Worm (Caenorhabditis elegans): ENCODE results near the gene fkh-8.

The fkh-8 gene

DNA sequence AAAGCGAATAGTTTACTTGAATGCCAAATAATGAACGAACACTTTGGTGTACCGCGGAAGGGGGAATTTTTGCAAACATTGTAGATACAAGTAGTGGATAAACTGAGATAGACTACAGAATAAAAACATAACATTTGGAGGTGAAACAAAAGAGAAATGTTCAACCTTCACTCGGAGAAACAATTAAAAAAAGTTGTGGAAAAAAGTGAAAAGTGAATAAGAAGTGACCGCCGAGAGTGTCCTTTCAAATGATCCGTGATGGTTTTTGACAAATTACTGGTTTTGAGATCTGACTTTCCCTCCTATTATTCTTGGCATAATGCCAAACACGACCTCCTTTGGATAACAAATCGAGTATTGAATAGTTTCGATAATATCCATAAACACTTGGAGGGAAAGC, 32.6 kb upstream of the fkh-8 start:
- no peak for TF ChIP-seq ama-1 (optimal IDR thresholded peaks at IDR 0.05)
- TF ChIP-seq lin-15B (tag; optimal IDR thresholded peaks at IDR 0.05) = no peak
- TF ChIP-seq nhr-76 (tag; optimal IDR thresholded peaks at IDR 0.05) = no peak
- no peak for TF ChIP-seq fos-1 (tag; optimal IDR thresholded peaks at IDR 0.05)

ce11 chrII:6222558-6222957, 31.4 kb upstream of the fkh-8 start, which contains the start of gene C30B5.6:
C30B5.6 (minus strand) TSS chrII:6222658.
- TF ChIP-seq lsy-12 (tag; optimal IDR thresholded peaks at IDR 0.05) (no peak), nhr-43 (tag; optimal IDR thresholded peaks at IDR 0.05; ENCODE audit: poor library complexity, severe bottlenecking) (no peak), unc-39 (tag; optimal IDR thresholded peaks at IDR 0.05) (no peak), ceh-9 (tag; optimal IDR thresholded peaks at IDR 0.05) (no peak), ztf-11 (tag; optimal IDR thresholded peaks at IDR 0.05) (no peak), nhr-76 (tag; optimal IDR thresholded peaks at IDR 0.05) (no peak), elt-1 (tag; optimal IDR thresholded peaks at IDR 0.05) (no peak), mdl-1 (tag; optimal IDR thresholded peaks at IDR 0.05) (no peak), elt-3 (tag; optimal IDR thresholded peaks at IDR 0.05) (no peak), ceh-82 (tag; optimal IDR thresholded peaks at IDR 0.05) (no peak), nhr-11 (tag; optimal IDR thresholded peaks at IDR 0.05) (no peak), ama-1 (optimal IDR thresholded peaks at IDR 0.05) (no peak), nhr-28 (tag; optimal IDR thresholded peaks at IDR 0.05) (no peak), tbx-2 (tag; optimal IDR thresholded peaks at IDR 0.05) (no peak), egl-27 (tag; optimal IDR thresholded peaks at IDR 0.05) (no peak), ztf-4 (tag; optimal IDR thresholded peaks at IDR 0.05) (no peak), fos-1 (tag; optimal IDR thresholded peaks at IDR 0.05) (no peak), ceh-28 (tag; optimal IDR thresholded peaks at IDR 0.05) (no peak), ceh-16 (tag; optimal IDR thresholded peaks at IDR 0.05) (no peak)

DNA sequence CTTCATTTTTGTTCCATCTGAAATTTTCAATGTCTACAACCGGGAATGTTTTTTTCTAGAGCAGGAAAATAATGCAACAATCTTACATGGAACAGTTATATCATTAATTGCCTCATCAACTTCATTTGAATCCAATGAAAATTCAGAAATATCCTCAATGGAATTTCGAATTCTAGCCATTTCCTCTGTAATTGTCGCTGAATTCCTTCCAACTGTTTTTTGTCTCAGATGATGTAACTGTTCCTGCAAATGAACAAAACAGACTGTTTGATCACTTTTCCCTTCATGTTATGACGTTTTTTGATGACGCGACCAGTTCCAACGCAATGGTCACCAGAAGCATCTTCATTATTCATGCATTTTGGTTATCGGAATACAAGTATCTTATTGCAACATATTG, 30.3 kb upstream of the fkh-8 start:
- no peak for TF ChIP-seq pqm-1 (tag; optimal IDR thresholded peaks at IDR 0.05)
- TF ChIP-seq lin-15B (tag; optimal IDR thresholded peaks at IDR 0.05) = no peak
- no peak for TF ChIP-seq ztf-11 (tag; optimal IDR thresholded peaks at IDR 0.05)
- no peak for TF ChIP-seq nhr-28 (tag; optimal IDR thresholded peaks at IDR 0.05)
- TF ChIP-seq elt-1 (tag; optimal IDR thresholded peaks at IDR 0.05) = no peak
- TF ChIP-seq ceh-82 (tag; optimal IDR thresholded peaks at IDR 0.05) = no peak
- TF ChIP-seq egl-5 (tag; optimal IDR thresholded peaks at IDR 0.05) = no peak
- TF ChIP-seq egl-27 (tag; optimal IDR thresholded peaks at IDR 0.05) = no peak
- no peak for TF ChIP-seq nhr-25 (tag; optimal IDR thresholded peaks at IDR 0.05)
- TF ChIP-seq elt-3 (tag; optimal IDR thresholded peaks at IDR 0.05) = no peak

DNA sequence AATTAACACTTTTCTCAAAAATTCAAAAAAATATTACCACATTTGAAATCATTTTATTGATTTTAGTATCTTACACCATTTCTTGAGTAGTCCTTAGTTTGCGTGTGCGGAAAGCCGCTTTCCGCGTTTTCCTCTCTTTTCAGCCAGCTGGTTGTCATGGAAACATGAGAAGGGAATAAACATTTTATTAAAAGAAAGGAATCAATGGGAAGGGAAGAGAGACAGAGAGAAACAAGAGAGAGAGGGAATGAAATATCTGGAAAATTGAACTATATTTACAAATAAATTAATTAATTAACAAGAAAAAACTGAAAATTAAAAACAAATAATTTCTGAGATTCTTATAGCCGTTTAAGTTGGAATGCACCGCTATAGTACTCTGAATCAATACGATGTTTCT, 28.2 kb upstream of the fkh-8 start, which contains the start of gene mks-2:
mks-2 (minus strand) TSS at position 101 of the 400 bp plus-strand sequence.
- TF ChIP-seq zag-1 (tag; optimal IDR thresholded peaks at IDR 0.05) (no peak), nfya-1 (tag; optimal IDR thresholded peaks at IDR 0.05; ENCODE audit: insufficient read depth) (no peak), nhr-23 (tag; optimal IDR thresholded peaks at IDR 0.05) (no peak), fkh-10 (GFP tag; optimal IDR thresholded peaks at IDR 0.05) (no peak), elt-1 (tag; optimal IDR thresholded peaks at IDR 0.05) (no peak), elt-3 (tag; optimal IDR thresholded peaks at IDR 0.05) (no peak), aly-2 (tag; optimal IDR thresholded peaks at IDR 0.05) (no peak), skn-1 (tag; optimal IDR thresholded peaks at IDR 0.05) (no peak), R02D3.7 (tag; optimal IDR thresholded peaks at IDR 0.05) (no peak), fkh-2 (tag; optimal IDR thresholded peaks at IDR 0.05) (no peak), tbx-2 (tag; optimal IDR thresholded peaks at IDR 0.05) (no peak), nhr-11 (tag; optimal IDR thresholded peaks at IDR 0.05) (no peak), nhr-237 (tag; optimal IDR thresholded peaks at IDR 0.05) (no peak), mml-1 (tag; optimal IDR thresholded peaks at IDR 0.05) (no peak), ama-1 (optimal IDR thresholded peaks at IDR 0.05) (no peak), ceh-9 (tag; optimal IDR thresholded peaks at IDR 0.05) (no peak)

ce11 chrII:6208116-6208515, 16.9 kb upstream of the fkh-8 start, which contains the start of gene daf-37:
daf-37 (minus strand) TSS chrII:6208216.
- no peak for TF ChIP-seq nhr-28 (tag; optimal IDR thresholded peaks at IDR 0.05)
- TF ChIP-seq lsy-12 (tag; optimal IDR thresholded peaks at IDR 0.05) = no peak
- no peak for TF ChIP-seq aly-2 (tag; optimal IDR thresholded peaks at IDR 0.05)
- TF ChIP-seq hmg-11 (tag; optimal IDR thresholded peaks at IDR 0.05) = no peak
- TF ChIP-seq nhr-25 (tag; optimal IDR thresholded peaks at IDR 0.05) = no peak
- no peak for TF ChIP-seq ama-1 (optimal IDR thresholded peaks at IDR 0.05)
- TF ChIP-seq ztf-4 (tag; optimal IDR thresholded peaks at IDR 0.05) = no peak
- no peak for TF ChIP-seq skn-1 (tag; optimal IDR thresholded peaks at IDR 0.05)
- no peak for TF ChIP-seq R02D3.7 (tag; optimal IDR thresholded peaks at IDR 0.05)
- TF ChIP-seq pqm-1 (tag; optimal IDR thresholded peaks at IDR 0.05) = no peak
- no peak for TF ChIP-seq fkh-2 (tag; optimal IDR thresholded peaks at IDR 0.05)
- TF ChIP-seq nhr-23 (tag; optimal IDR thresholded peaks at IDR 0.05) = no peak
- no peak for TF ChIP-seq lin-15B (tag; optimal IDR thresholded peaks at IDR 0.05)
- TF ChIP-seq nfya-1 (tag; optimal IDR thresholded peaks at IDR 0.05; ENCODE audit: insufficient read depth) = no peak
- TF ChIP-seq nhr-11 (tag; optimal IDR thresholded peaks at IDR 0.05) = no peak
- no peak for TF ChIP-seq tbx-2 (tag; optimal IDR thresholded peaks at IDR 0.05)
- no peak for TF ChIP-seq nhr-237 (tag; optimal IDR thresholded peaks at IDR 0.05)
- TF ChIP-seq ZK546.5 (tag; optimal IDR thresholded peaks at IDR 0.05) = no peak
- TF ChIP-seq eor-1 (tag; optimal IDR thresholded peaks at IDR 0.05) = no peak
- TF ChIP-seq egl-5 (tag; optimal IDR thresholded peaks at IDR 0.05) = no peak

All from whole organism, L3 larva.